Fruit fly (Drosophila melanogaster) Kc167 (cell line): Measurements from ENCODE around the gene Dhps.

Experiments used
- psq ChIP-seq: fragments of >200 bp; optimal IDR thresholded peaks from 2 replicates; lab custom pipeline; 2017; ENCODE audit warnings: missing external identifiers
- ttk ChIP-seq: sonication (Bioruptor generic); optimal IDR thresholded peaks from 2 replicates; lab custom pipeline; 2017; ENCODE audit warnings: missing external identifiers

- no peak for TF ChIP-seq ttk
- TF ChIP-seq psq (lab: Kevin White, UChicago): no peak
Measured at dm6 chr3L:8156199-8156598, 41.8 kb upstream of the Dhps start.
